ENCODE assay signal across 3 fruit fly cellular contexts in genomic region chr2L:7851609-7852008, dm6.
TF ChIP-seq lines count a peak whose summit lies in the region.

No protein-coding gene starts in this region.

- TF ChIP-seq CTCF in whole organism, embryonic (GFP tag; optimal IDR thresholded peaks at IDR 0.05; lab: Kevin White, UChicago) = no peak

TF ChIP-seq in whole organism, embryonic, 481 proteins besides CTCF, POLR2A, EP300 and RAD21 (continues in another document):
- TF ChIP-seq slbo (GFP tag; IDR thresholded peaks at IDR 0.05; lab: Robert Waterston, UW) (peak; percentile 19; the same call in 1 of the 2 replicates), tin (GFP tag; optimal IDR thresholded peaks at IDR 0.05; lab: Kevin White, UChicago) (peak; percentile 7), tio (GFP tag; optimal IDR thresholded peaks at IDR 0.05; lab: Kevin White, UChicago) (no peak), MBD-R2 (GFP tag; IDR thresholded peaks at IDR 0.05; lab: Robert Waterston, UW) (no peak), CG4707 (GFP tag; optimal IDR thresholded peaks at IDR 0.05; lab: Kevin White, UChicago) (no peak), Hand (GFP tag; optimal IDR thresholded peaks at IDR 0.05; lab: Kevin White, UChicago) (no peak), Ptx1 (GFP tag; IDR thresholded peaks at IDR 0.05; lab: Robert Waterston, UW) (0 out of 2 replicates have a peak, but pooled peaks have one; percentile 10), Sox100B (GFP tag; optimal IDR thresholded peaks at IDR 0.05; lab: Kevin White, UChicago) (peak; percentile 8), CG30403 (GFP tag; optimal IDR thresholded peaks at IDR 0.05; lab: Kevin White, UChicago) (peak; percentile 34), Oaz (GFP tag; IDR thresholded peaks at IDR 0.05; lab: Robert Waterston, UW) (no peak), CG10979 (tag; optimal IDR thresholded peaks at IDR 0.05; lab: Kevin White, UChicago) (peak; percentile 59), CG4854 (GFP tag; optimal IDR thresholded peaks at IDR 0.05; lab: Kevin White, UChicago) (no peak), Oli (tag; optimal IDR thresholded peaks at IDR 0.05; lab: Kevin White, UChicago) (peak; percentile 31), CG8388 (GFP tag; optimal IDR thresholded peaks at IDR 0.05; lab: Kevin White, UChicago) (peak; percentile 28), Fer1 (GFP tag; optimal IDR thresholded peaks at IDR 0.05; lab: Kevin White, UChicago) (peak; percentile 53), unpg (GFP tag; optimal IDR thresholded peaks at IDR 0.05; lab: Kevin White, UChicago) (peak; percentile 39), sd (tag; optimal IDR thresholded peaks at IDR 0.05; lab: Kevin White, UChicago) (no peak), CG11560 (tag; IDR thresholded peaks at IDR 0.05; lab: Robert Waterston, UW) (no peak), dmrt11E (tag; optimal IDR thresholded peaks at IDR 0.05; lab: Kevin White, UChicago) (peak; percentile 26), ci (GFP tag; IDR thresholded peaks at IDR 0.05; lab: Robert Waterston, UW) (peak; percentile 49; the same call in 1 of the 3 replicates), mam (GFP tag; optimal IDR thresholded peaks at IDR 0.05; lab: Kevin White, UChicago) (no peak), CG16813 (GFP tag; IDR thresholded peaks at IDR 0.05; lab: Robert Waterston, UW; ENCODE audit: partially characterized antibody) (no peak), CG6791 (GFP tag; IDR thresholded peaks at IDR 0.05; lab: Robert Waterston, UW; ENCODE audit: partially characterized antibody) (no peak), zen (tag; optimal IDR thresholded peaks at IDR 0.05; lab: Kevin White, UChicago) (peak; percentile 22), dan (GFP tag; IDR thresholded peaks at IDR 0.05; lab: Robert Waterston, UW) (no peak), CG18262 (tag; optimal IDR thresholded peaks at IDR 0.05; lab: Kevin White, UChicago) (peak; percentile 47), CG18764 (GFP tag; optimal IDR thresholded peaks at IDR 0.05; lab: Kevin White, UChicago) (no peak), pb (GFP tag; optimal IDR thresholded peaks at IDR 0.05; lab: Kevin White, UChicago) (no peak), CG1024 (GFP tag; IDR thresholded peaks at IDR 0.05; lab: Robert Waterston, UW) (no peak), bab2 (GFP tag; optimal IDR thresholded peaks at IDR 0.05; lab: Kevin White, UChicago) (no peak)

TF ChIP-seq in whole organism, prepupa, 60 proteins besides CTCF, POLR2A, EP300 and RAD21:
- TF ChIP-seq CG8119 (GFP tag; IDR thresholded peaks at IDR 0.05; lab: Robert Waterston, UW) (0 out of 3 replicates have a peak, but pooled peaks have one; percentile 28), Met (GFP tag; optimal IDR thresholded peaks at IDR 0.05; lab: Kevin White, UChicago) (no peak), Blimp-1 (GFP tag; optimal IDR thresholded peaks at IDR 0.05; lab: Kevin White, UChicago) (no peak), CG32006 (GFP tag; optimal IDR thresholded peaks at IDR 0.05; lab: Kevin White, UChicago) (peak; percentile 19), Ets96B (tag; optimal IDR thresholded peaks at IDR 0.05; lab: Kevin White, UChicago) (peak; percentile 12), CG10631 (GFP tag; optimal IDR thresholded peaks at IDR 0.05; lab: Kevin White, UChicago) (peak; percentile 1), OdsH (GFP tag; optimal IDR thresholded peaks at IDR 0.05; lab: Kevin White, UChicago) (no peak), fkh (GFP tag; optimal IDR thresholded peaks at IDR 0.05; lab: Kevin White, UChicago) (no peak), CG6163 (GFP tag; IDR thresholded peaks at IDR 0.05; lab: Robert Waterston, UW) (0 out of 3 replicates have a peak, but pooled peaks have one; percentile 31), Eip78C (GFP tag; lab: Kevin White, UChicago) (peak; percentile 45), CG3919 (GFP tag; optimal IDR thresholded peaks at IDR 0.05; lab: Kevin White, UChicago) (no peak), Hr4 (GFP tag; optimal IDR thresholded peaks at IDR 0.05; lab: Kevin White, UChicago) (peak; percentile 5), Lpt (GFP tag; optimal IDR thresholded peaks at IDR 0.05; lab: Kevin White, UChicago) (no peak), svp (GFP tag; lab: Kevin White, UChicago) (peak; percentile 38), CG10669 (GFP tag; optimal IDR thresholded peaks at IDR 0.05; lab: Kevin White, UChicago) (no peak), esn (GFP tag; optimal IDR thresholded peaks at IDR 0.05; lab: Kevin White, UChicago) (no peak), CG1621 (tag; optimal IDR thresholded peaks at IDR 0.05; lab: Kevin White, UChicago) (no peak), CG6276 (GFP tag; optimal IDR thresholded peaks at IDR 0.05; lab: Kevin White, UChicago) (no peak), Sox14 (GFP tag; optimal IDR thresholded peaks at IDR 0.05; lab: Kevin White, UChicago) (no peak), vri (GFP tag; optimal IDR thresholded peaks at IDR 0.05; lab: Kevin White, UChicago) (no peak), Eip75B (GFP tag; optimal IDR thresholded peaks at IDR 0.05; lab: Kevin White, UChicago) (no peak), Eip93F (GFP tag; optimal IDR thresholded peaks at IDR 0.05; lab: Kevin White, UChicago) (no peak)

TF ChIP-seq in whole organism, pupa, 21 proteins besides CTCF, POLR2A, EP300 and RAD21:
- TF ChIP-seq CG34367 (tag; optimal IDR thresholded peaks at IDR 0.05; lab: Kevin White, UChicago) (no peak), CG8159 (tag; optimal IDR thresholded peaks at IDR 0.05; lab: Kevin White, UChicago) (peak; percentile 0), CG14655 (GFP tag; optimal IDR thresholded peaks at IDR 0.05; lab: Kevin White, UChicago) (peak; percentile 9), Pif1A (GFP tag; optimal IDR thresholded peaks at IDR 0.05; lab: Kevin White, UChicago) (no peak), CG17806 (tag; optimal IDR thresholded peaks at IDR 0.05; lab: Kevin White, UChicago) (peak; percentile 2)

Comparison
In these comparisons a context has a peak if more than half of its experiments do, and no peak if none do; other contexts are left out.
1. Of the 7 proteins assayed by ChIP-seq in both whole organism, embryonic and whole organism, prepupa: peak only in whole organism, embryonic: Blimp-1 and Sox102F; only in whole organism, prepupa: none; in both: none; in neither: 5.